Worm (Caenorhabditis elegans) whole organism, midembryonic: ENCODE data around the gene F25B3.5.

Experiments used
- T22C8.4 ChIP-seq: fragments of 200-800 bp; sonication (Bioruptor generic); IDR thresholded peaks from 2 replicates; pipeline ENCODE4 v1.3.6; 2022; ENCODE audit warnings: missing genetic modification characterization, missing compliant biosample characterization
- cog-1 ChIP-seq: sonication (generic microtip); optimal IDR thresholded peaks from 2 replicates; lab custom pipeline; 2016; ENCODE audit warnings: missing genetic modification characterization, missing compliant biosample characterization
- flt-1 ChIP-seq: fragments of 200-800 bp; sonication (Bioruptor generic); IDR thresholded peaks from 2 replicates; pipeline ENCODE4 v1.3.6; 2022; ENCODE audit warnings: missing genetic modification characterization, missing compliant biosample characterization
- klf-2 ChIP-seq: fragments of 200-800 bp; sonication (Bioruptor generic); conservative IDR thresholded peaks from 2 replicates; pipeline ENCODE4 v1.3.6; 2022; ENCODE audit warnings: missing genetic modification reagents, missing genetic modification characterization, missing compliant biosample characterization
- med-1 ChIP-seq: sonication (generic microtip); optimal IDR thresholded peaks from 2 replicates; lab custom pipeline; 2017; ENCODE audit warnings: missing genetic modification characterization, mild to moderate bottlenecking, missing compliant biosample characterization, antibody characterized with exemption, missing genetic modification reagents; ENCODE audit not compliant: insufficient read depth
- ref-1 ChIP-seq: fragments of 200-800 bp; sonication (Bioruptor generic); conservative IDR thresholded peaks from 2 replicates; pipeline ENCODE4 v1.3.6; 2022; ENCODE audit warnings: missing genetic modification reagents, missing genetic modification characterization, missing compliant biosample characterization
- tab-1 ChIP-seq: fragments of 200-800 bp; sonication (Bioruptor generic); IDR thresholded peaks from 2 replicates; pipeline ENCODE4 v1.3.6; 2022; ENCODE audit warnings: missing genetic modification characterization, missing compliant biosample characterization
- ztf-23 ChIP-seq: fragments of 200-800 bp; sonication (Bioruptor generic); IDR thresholded peaks from 2 replicates; pipeline ENCODE4 v1.3.6; 2022; ENCODE audit warnings: missing genetic modification reagents, missing genetic modification characterization, missing compliant biosample characterization
- ztf-29 ChIP-seq: fragments of 200-800 bp; sonication (Bioruptor generic); IDR thresholded peaks from 2 replicates; pipeline ENCODE4 v1.3.6; 2022; ENCODE audit warnings: missing genetic modification reagents, missing genetic modification characterization, missing compliant biosample characterization

The F25B3.5 gene

DNA sequence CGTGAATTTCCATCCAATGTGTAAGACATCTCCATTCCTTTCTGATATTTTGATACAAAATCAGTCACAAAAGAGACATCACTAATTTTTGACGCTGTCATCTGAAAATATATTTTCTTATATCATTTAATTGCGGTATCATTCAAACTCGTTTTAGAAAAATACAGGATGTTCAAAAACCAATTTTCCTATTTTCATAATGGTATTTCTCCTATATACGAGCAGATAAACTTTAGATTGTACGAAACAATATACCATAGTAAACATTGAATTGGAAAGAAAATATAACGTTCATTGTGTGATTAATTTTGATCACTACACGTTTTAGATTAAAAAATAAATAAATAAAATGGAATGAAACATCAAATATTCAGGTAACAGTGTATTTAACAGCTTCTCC, 28.6 kb downstream of the F25B3.5 start, which contains the start of gene C50F4.16:
C50F4.16 (minus strand) TSS at position 101 of the 400 bp plus-strand sequence.
- TF ChIP-seq cog-1 (tag; lab: Kevin White, UChicago) (no peak), ref-1 (no peak), tab-1 (GFP tag; lab: Robert Waterston, UW) (no peak), flt-1 (no peak), ztf-23 (GFP tag; lab: Robert Waterston, UW) (no peak), klf-2 (no peak), T22C8.4 (GFP tag; lab: Robert Waterston, UW) (no peak), med-1 (GFP tag; lab: Kevin White, UChicago) (no peak)

DNA sequence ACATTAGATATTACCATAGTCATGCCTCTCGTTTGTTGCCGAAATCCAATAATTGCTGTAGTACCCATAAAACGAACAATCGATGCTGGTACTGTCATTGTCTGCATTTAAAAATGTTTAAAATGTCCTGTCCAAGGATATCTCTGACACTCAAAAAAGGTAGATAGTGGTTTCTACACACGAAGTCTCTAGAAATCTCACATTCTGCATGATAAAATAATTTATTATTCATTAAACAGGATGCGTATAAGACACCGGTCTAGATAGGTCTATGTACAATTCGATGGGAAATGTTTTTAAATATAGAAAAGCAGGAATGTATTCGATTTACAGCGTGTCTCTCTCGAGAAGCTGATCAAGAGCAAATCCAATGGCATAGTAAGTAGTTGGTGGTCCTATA, 30.5 kb downstream of the F25B3.5 start, which contains the start of gene C50F4.12:
C50F4.12 (minus strand) TSS at position 101 of the 400 bp plus-strand sequence.
- TF ChIP-seq tab-1 (GFP tag; lab: Robert Waterston, UW) (no peak), med-1 (GFP tag; lab: Kevin White, UChicago) (no peak), klf-2 (no peak), ref-1 (no peak), flt-1 (no peak), T22C8.4 (GFP tag; lab: Robert Waterston, UW) (no peak), cog-1 (tag; lab: Kevin White, UChicago) (no peak), ztf-29 (no peak), ztf-23 (GFP tag; lab: Robert Waterston, UW) (no peak)

DNA sequence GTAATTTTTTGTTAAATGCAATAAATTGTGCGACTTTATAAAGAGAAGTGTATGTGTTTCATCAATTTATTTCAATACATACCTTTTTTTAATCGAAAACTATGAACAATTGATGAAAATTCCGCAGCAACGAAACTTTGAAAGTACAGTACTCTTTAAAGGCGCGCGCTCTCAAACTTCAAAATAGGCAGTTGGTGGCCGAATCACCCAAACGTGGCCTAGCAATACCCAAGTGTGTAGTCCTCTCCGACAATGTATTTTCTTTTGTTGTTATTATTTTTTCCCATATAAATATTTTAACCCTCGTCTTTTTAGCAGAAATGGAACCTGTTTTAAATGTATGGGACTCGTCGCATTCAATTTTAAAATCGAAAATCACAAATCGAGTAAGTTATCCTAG, 33.6 kb downstream of the F25B3.5 start, which contains the start of gene C50F4.4:
C50F4.4 (plus strand) TSS at position 267 of the 400 bp plus-strand sequence.
- 0 out of 2 replicates have a peak, but pooled peaks have one; percentile 15 for TF ChIP-seq ztf-23 (GFP tag; lab: Robert Waterston, UW)
- TF ChIP-seq tab-1 (GFP tag; lab: Robert Waterston, UW): no peak
- no peak for TF ChIP-seq klf-2

DNA sequence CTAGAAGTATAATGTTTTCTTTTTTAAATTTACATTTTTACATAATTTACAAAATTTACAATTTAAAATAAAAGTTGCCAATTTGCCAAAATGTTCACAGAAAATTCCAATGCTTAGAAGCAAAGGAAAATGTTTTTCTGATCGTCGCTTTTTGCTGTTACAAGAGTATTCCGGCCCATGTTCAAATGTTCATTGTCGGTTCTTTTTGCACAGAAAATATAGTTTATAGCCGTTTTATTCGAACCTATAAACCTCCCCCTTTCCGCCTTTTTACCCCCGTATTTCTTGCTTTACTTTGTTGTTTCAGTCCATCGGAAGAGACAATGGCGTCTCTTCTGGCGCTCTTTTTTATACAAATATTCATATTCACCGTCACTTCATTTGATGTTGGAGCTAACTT, 35.5 kb downstream of the F25B3.5 start, which contains the start of gene tag-329:
tag-329 (plus strand) TSS at position 301 of the 400 bp plus-strand sequence.
- TF ChIP-seq klf-2 (no peak), med-1 (GFP tag; lab: Kevin White, UChicago) (no peak), flt-1 (no peak), ref-1 (no peak), cog-1 (tag; lab: Kevin White, UChicago) (no peak), ztf-29 (no peak), tab-1 (GFP tag; lab: Robert Waterston, UW) (no peak)

DNA sequence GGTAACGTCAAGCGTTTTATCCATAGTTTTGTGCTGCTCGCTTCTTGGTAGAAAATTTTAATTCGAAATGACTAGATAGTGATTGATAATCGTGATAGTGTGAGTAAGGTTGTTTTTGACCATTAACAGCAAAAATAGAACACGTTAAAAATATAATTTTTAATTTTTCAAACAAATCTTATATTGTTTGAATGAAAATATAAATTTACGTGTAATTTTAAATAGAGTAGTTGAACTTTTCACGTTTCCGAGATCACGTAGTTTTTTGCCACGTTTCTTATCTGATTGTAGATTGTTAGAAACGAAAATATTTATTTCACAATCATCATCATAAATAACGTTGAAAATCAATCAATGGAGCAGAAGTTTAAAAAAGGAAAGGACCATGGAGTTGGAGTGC, 38.6 kb downstream of the F25B3.5 start, which contains the start of the genes C50F4.10 and pfk-1.2:
C50F4.10 (minus strand) TSS at position 101 of the 400 bp plus-strand sequence.
pfk-1.2 (plus strand) TSS at position 325 of the 400 bp plus-strand sequence.
- no peak for TF ChIP-seq cog-1 (tag; lab: Kevin White, UChicago)

DNA sequence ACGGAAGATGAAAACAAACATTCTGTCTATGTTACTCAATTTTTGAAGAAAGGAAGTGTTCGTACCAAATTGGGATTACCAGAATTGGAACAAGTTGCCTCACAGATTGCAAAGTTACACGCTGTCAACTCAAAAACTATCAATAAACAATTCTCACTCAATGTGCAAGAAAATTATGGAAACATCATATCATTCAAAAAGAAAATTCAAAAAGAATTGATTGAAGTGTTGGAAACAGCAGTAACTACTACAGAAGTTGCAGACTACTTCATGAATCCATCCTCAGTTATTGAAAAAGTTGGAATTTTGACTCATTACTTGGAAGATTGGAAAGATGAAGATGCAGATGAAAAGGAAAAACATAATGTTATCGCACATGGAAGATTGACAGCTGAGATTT, 42.1 kb downstream of the F25B3.5 start:
- TF ChIP-seq med-1 (GFP tag; lab: Kevin White, UChicago): no peak
- TF ChIP-seq tab-1 (GFP tag; lab: Robert Waterston, UW): no peak
- TF ChIP-seq flt-1: no peak

DNA sequence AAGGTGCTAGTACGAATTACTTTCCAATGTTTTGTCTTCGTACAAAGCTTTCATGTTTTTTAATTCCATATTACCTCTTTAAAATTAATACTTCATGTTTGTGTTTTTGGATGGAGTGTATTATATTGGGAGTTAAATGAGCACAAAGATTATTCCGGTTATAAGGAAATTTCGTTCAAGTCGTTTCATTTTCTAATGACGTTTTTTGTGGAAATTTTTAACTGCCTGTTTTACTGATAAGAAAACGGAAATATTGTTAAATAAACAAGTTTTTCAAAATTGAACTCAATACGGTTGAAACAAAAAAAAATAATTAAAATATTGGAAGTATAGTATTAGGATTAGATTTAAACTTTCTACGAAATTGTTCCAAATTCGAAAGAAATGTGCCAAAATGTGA, 42.8 kb downstream of the F25B3.5 start:
- no peak for TF ChIP-seq klf-2
- no peak for TF ChIP-seq med-1 (GFP tag; lab: Kevin White, UChicago)
- no peak for TF ChIP-seq cog-1 (tag; lab: Kevin White, UChicago)
- no peak for TF ChIP-seq ztf-29
- TF ChIP-seq ref-1: no peak
- TF ChIP-seq flt-1: no peak
- no peak for TF ChIP-seq T22C8.4 (GFP tag; lab: Robert Waterston, UW)
- no peak for TF ChIP-seq tab-1 (GFP tag; lab: Robert Waterston, UW)
- TF ChIP-seq ztf-23 (GFP tag; lab: Robert Waterston, UW): no peak

DNA sequence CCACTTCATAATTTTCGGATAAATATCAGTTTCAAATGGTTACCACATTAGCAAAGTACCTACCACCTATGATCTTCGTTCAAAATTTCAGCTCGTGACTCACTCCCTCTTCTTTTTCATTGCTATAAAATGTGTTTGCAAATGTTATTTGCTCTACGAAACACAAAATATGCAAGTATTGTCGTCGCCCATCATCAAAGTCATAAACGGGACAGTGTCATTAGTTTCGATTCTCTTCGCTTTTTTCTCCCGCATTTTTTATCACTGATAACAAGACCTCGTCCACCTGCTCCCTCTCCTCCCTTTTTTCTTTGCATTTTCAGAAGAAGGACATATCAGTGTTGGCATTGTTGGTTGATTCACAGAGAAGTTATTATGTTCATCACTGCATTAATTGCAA, 43.6 kb downstream of the F25B3.5 start, which contains the start of gene C50F4.1:
C50F4.1 (plus strand) TSS at position 324 of the 400 bp plus-strand sequence.
- TF ChIP-seq ztf-23 (GFP tag; lab: Robert Waterston, UW) (no peak), med-1 (GFP tag; lab: Kevin White, UChicago) (no peak), T22C8.4 (GFP tag; lab: Robert Waterston, UW) (no peak), flt-1 (no peak)

DNA sequence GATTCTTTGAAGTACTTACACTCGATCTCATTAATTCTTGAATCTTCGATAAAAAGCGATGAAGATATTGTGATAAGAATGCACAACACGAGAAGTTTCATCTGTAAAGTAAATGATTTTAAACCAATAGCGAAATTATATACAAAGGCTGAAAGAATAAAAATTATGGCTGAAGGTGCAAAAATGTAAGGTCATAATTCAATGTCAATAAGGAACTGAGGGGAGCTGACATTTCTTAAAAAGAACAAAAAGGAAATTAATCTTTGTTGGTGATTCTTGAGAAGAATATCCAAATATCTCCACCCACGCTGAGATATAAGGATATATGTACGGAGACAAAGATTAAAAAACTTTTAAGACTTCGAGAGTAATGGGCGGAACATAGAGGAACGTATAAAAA, 46.0 kb downstream of the F25B3.5 start, which contains the start of gene C50F4.9:
C50F4.9 (minus strand) TSS at position 101 of the 400 bp plus-strand sequence.
- TF ChIP-seq klf-2: no peak
- TF ChIP-seq T22C8.4 (GFP tag; lab: Robert Waterston, UW): no peak
- TF ChIP-seq cog-1 (tag; lab: Kevin White, UChicago): no peak
- no peak for TF ChIP-seq ztf-29
- no peak for TF ChIP-seq tab-1 (GFP tag; lab: Robert Waterston, UW)
- TF ChIP-seq med-1 (GFP tag; lab: Kevin White, UChicago): no peak
- TF ChIP-seq ztf-23 (GFP tag; lab: Robert Waterston, UW): no peak
- no peak for TF ChIP-seq flt-1
- no peak for TF ChIP-seq ref-1

DNA sequence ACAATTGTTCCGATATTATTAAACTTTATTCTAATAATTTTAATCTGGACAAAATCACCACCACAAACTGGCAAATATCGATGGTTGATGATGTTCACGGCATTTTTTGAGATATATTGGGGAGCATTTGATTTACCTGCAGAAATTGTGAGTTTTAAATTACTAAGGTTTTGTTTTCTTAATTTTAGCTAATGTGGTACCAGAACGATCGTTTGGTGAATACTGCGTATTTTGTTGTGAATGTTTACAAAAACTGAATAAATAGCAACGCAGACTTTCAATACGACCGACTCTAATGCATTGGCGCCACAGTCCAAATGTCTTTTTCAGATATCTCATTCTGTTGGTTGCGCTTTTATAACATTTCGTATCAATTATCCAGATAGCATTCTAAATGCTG, 48.4 kb downstream of the F25B3.5 start:
- TF ChIP-seq T22C8.4 (GFP tag; lab: Robert Waterston, UW) (no peak), med-1 (GFP tag; lab: Kevin White, UChicago) (no peak), tab-1 (GFP tag; lab: Robert Waterston, UW) (no peak), ztf-23 (GFP tag; lab: Robert Waterston, UW) (no peak), cog-1 (tag; lab: Kevin White, UChicago) (no peak), ztf-29 (no peak), klf-2 (no peak), ref-1 (no peak)

DNA sequence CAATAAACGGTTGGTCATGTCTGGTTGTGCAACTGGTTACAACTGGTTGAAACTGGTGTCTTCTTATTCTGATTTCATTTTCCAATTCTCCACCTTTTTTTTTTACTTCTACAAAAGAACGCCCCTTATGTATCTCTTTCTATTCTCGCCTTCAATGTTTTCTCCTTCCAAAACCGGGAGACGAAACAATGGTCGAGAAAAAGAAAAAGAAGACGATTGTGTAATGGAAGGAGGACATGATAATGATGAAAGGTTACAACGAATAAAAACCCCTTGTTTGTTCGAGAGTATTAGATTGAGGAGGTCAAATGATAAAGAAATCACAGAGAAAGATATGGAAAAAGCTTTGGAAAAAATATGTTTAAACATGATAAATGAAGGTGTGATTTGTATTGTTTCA, 51.3 kb downstream of the F25B3.5 start, which contains the start of gene C50F4.8:
C50F4.8 (minus strand) TSS at position 28 of the 400 bp plus-strand sequence.
- TF ChIP-seq med-1 (GFP tag; lab: Kevin White, UChicago) (no peak), ref-1 (no peak), ztf-29 (no peak), tab-1 (GFP tag; lab: Robert Waterston, UW) (no peak), klf-2 (no peak), ztf-23 (GFP tag; lab: Robert Waterston, UW) (no peak), cog-1 (tag; lab: Kevin White, UChicago) (no peak), T22C8.4 (GFP tag; lab: Robert Waterston, UW) (no peak), flt-1 (no peak)
